Worm (Caenorhabditis elegans) whole organism, dauer: ENCODE measurements around the gene nphp-4.

Source experiments
- unc-62 ChIP-seq: sonication (generic microtip); optimal IDR thresholded peaks from 2 replicates; lab custom pipeline; 2017; ENCODE audit warnings: missing biosample characterization, missing genetic modification reagents, missing genetic modification characterization

Gene nphp-4

ce11 chrV:11859082-11859858 is 15.7 kb upstream of the nphp-4 start:
- no peak for TF ChIP-seq unc-62 (GFP tag; lab: Kevin White, UChicago)

- TF ChIP-seq unc-62 (GFP tag; lab: Kevin White, UChicago) = no peak
Measured at ce11 chrV:11858299-11858698, 14.8 kb upstream of the nphp-4 start.

ce11 chrV:11857756-11858155 is 14.2 kb upstream of the nphp-4 start:
- TF ChIP-seq unc-62 (GFP tag; lab: Kevin White, UChicago) = no peak

ce11 chrV:11856022-11856421 is 12.5 kb upstream of the nphp-4 start:
- TF ChIP-seq unc-62 (GFP tag; lab: Kevin White, UChicago) = no peak

ce11 chrV:11854905-11855304 is 11.4 kb upstream of the nphp-4 start:
- no peak for TF ChIP-seq unc-62 (GFP tag; lab: Kevin White, UChicago)

ce11 chrV:11853723-11854122 is 10.2 kb upstream of the nphp-4 start:
- TF ChIP-seq unc-62 (GFP tag; lab: Kevin White, UChicago) = no peak

ce11 chrV:11852305-11852704 is 8.8 kb upstream of the nphp-4 start:
- TF ChIP-seq unc-62 (GFP tag; lab: Kevin White, UChicago) = no peak

ce11 chrV:11849408-11849807 is 5.9 kb upstream of the nphp-4 start:
- no peak for TF ChIP-seq unc-62 (GFP tag; lab: Kevin White, UChicago)

ce11 chrV:11846969-11847368 is 3.4 kb upstream of the nphp-4 start:
- no peak for TF ChIP-seq unc-62 (GFP tag; lab: Kevin White, UChicago)

ce11 chrV:11845492-11845891 is 2.0 kb upstream of the nphp-4 start, which contains the start of gene hmp-1:
TSS of gene hmp-1 (plus strand) at chrV:11845871.
- TF ChIP-seq unc-62 (GFP tag; lab: Kevin White, UChicago) = no peak

- TF ChIP-seq unc-62 (GFP tag; lab: Kevin White, UChicago) = no peak
Measured at ce11 chrV:11844828-11845227, 1.3 kb upstream of the nphp-4 start.

ce11 chrV:11839220-11839619 is 4.3 kb downstream of the nphp-4 start, which contains the start of gene idpb-5:
TSS of gene idpb-5 (plus strand) at chrV:11839520.
- TF ChIP-seq unc-62 (GFP tag; lab: Kevin White, UChicago) = no peak

- TF ChIP-seq unc-62 (GFP tag; lab: Kevin White, UChicago) = no peak
Measured at ce11 chrV:11836073-11836472, 7.5 kb downstream of the nphp-4 start, which contains the start of gene R13H4.2. TSS of gene R13H4.2 (plus strand) at chrV:11836391.

ce11 chrV:11833319-11833718 is 10.2 kb downstream of the nphp-4 start, which contains the start of gene pho-8:
TSS of gene pho-8 (plus strand) at chrV:11833619.
- TF ChIP-seq unc-62 (GFP tag; lab: Kevin White, UChicago) = no peak

- no peak for TF ChIP-seq unc-62 (GFP tag; lab: Kevin White, UChicago)
Measured at ce11 chrV:11829282-11829681, 14.2 kb downstream of the nphp-4 start, which contains the start of gene col-158. TSS of gene col-158 (plus strand) at chrV:11829582.

ce11 chrV:11826967-11827366 is 16.6 kb downstream of the nphp-4 start, which contains the start of the genes mpst-1 and D2023.6:
TSS of gene mpst-1 (minus strand) at chrV:11827067.
TSS of gene D2023.6 (plus strand) at chrV:11827354.
- TF ChIP-seq unc-62 (GFP tag; lab: Kevin White, UChicago) = no peak

ce11 chrV:11825662-11826061 is 17.9 kb downstream of the nphp-4 start, which contains the start of gene D2023.4:
TSS of gene D2023.4 (minus strand) at chrV:11825762.
- TF ChIP-seq unc-62 (GFP tag; lab: Kevin White, UChicago) = no peak
